Fruit fly (Drosophila melanogaster): ENCODE data around the gene CG5172.

dm6 chrX:17226681-17227019 lies 5.4 kb downstream of the CG5172 start, which contains the start of gene CG10598:
- TF ChIP-seq CTCF (optimal IDR thresholded peaks at IDR 0.05) (no peak), CG8478 (optimal IDR thresholded peaks at IDR 0.05) (no peak)

All from S2 (cell line).